Worm (Caenorhabditis elegans): ENCODE results near the gene grsp-1.

DNA sequence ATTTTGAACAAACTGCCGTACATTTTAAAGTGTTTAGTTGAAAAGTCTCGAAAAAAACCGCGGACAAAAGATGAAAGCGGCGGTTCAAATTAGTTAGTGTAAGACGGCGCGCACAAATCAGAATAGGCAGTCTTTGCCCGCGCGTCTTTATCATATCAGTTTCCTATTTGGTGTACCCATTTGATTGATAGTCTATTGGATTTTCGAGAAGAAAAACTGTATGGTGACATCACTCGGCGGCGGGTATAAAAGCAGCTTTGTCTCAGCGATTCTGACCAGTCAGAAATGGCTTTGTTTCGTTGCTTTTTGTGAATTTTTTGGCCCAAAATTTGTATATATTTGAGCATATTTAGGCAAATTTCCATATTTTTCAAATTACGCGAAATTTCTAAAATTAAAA is 629 bp upstream of the grsp-1 start:
- TF ChIP-seq aha-1 (tag), result no peak
- no peak for TF ChIP-seq F37D6.2 (tag; optimal IDR thresholded peaks at IDR 0.05)
- TF ChIP-seq lin-1 (GFP tag; IDR thresholded peaks at IDR 0.05), result no peak
- TF ChIP-seq daf-16 (GFP tag; optimal IDR thresholded peaks at IDR 0.05), result no peak
- no peak for TF ChIP-seq daf-16 (tag; optimal IDR thresholded peaks at IDR 0.05)
- no peak for TF ChIP-seq mdt-29 (GFP tag; IDR thresholded peaks at IDR 0.05)
- no peak for TF ChIP-seq ceh-82 (tag; optimal IDR thresholded peaks at IDR 0.05)
- TF ChIP-seq ceh-20 (GFP tag; IDR thresholded peaks at IDR 0.05), result no peak
- no peak for TF ChIP-seq ztf-11 (tag; optimal IDR thresholded peaks at IDR 0.05)
- no peak for TF ChIP-seq jun-1 (tag; optimal IDR thresholded peaks at IDR 0.05)
- no peak for TF ChIP-seq unc-62 (GFP tag; optimal IDR thresholded peaks at IDR 0.05 in 1 of 2)
- no peak for TF ChIP-seq unc-62 (tag; optimal IDR thresholded peaks at IDR 0.05)
- no peak for TF ChIP-seq ces-1 (GFP tag; optimal IDR thresholded peaks at IDR 0.05)
- no peak for TF ChIP-seq nhr-76 (tag; optimal IDR thresholded peaks at IDR 0.05)

All from whole organism, L4 larva.